Worm (Caenorhabditis elegans): ENCODE measurements around the gene hpo-40.

The hpo-40 gene

ce11 chrV:10244018-10244720 lies 31.4 kb downstream of the hpo-40 start:
- TF ChIP-seq med-1 (GFP tag; optimal IDR thresholded peaks at IDR 0.05; ENCODE audit: insufficient read depth) (no peak), ztf-29 (GFP tag; IDR thresholded peaks at IDR 0.05) (no peak), T22C8.4 (GFP tag; IDR thresholded peaks at IDR 0.05) (no peak), flt-1 (GFP tag; IDR thresholded peaks at IDR 0.05) (no peak), klf-2 (GFP tag; conservative IDR thresholded peaks at IDR 0.05) (no peak), tab-1 (GFP tag; IDR thresholded peaks at IDR 0.05) (no peak), cog-1 (tag; optimal IDR thresholded peaks at IDR 0.05) (no peak), ref-1 (GFP tag; conservative IDR thresholded peaks at IDR 0.05) (no peak)

DNA sequence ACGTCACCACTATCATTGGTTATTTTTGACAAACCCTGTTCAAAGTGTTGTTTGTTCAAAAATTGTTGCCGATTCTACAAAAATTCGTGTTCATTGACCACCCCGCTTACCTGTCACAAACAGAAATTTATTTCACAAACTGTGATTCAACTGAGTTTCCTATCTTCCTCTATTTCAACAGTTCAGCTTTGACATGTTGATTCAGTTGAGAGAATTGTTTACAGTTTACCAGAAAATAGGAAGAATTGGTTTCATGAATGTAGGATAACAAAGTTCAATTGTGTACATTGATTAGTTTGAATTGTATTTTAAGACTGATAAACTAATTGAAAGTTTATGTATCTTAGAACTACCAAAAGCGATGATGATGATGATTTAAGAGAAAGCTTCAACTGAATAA lies 32.9 kb downstream of the hpo-40 start:
- TF ChIP-seq ref-1 (GFP tag; conservative IDR thresholded peaks at IDR 0.05) (no peak), tab-1 (GFP tag; IDR thresholded peaks at IDR 0.05) (no peak), klf-2 (GFP tag; conservative IDR thresholded peaks at IDR 0.05) (no peak), ztf-29 (GFP tag; IDR thresholded peaks at IDR 0.05) (no peak), T22C8.4 (GFP tag; IDR thresholded peaks at IDR 0.05) (no peak), flt-1 (GFP tag; IDR thresholded peaks at IDR 0.05) (no peak), ztf-23 (GFP tag; IDR thresholded peaks at IDR 0.05) (no peak), med-1 (GFP tag; optimal IDR thresholded peaks at IDR 0.05; ENCODE audit: insufficient read depth) (no peak), cog-1 (tag; optimal IDR thresholded peaks at IDR 0.05) (no peak)

DNA sequence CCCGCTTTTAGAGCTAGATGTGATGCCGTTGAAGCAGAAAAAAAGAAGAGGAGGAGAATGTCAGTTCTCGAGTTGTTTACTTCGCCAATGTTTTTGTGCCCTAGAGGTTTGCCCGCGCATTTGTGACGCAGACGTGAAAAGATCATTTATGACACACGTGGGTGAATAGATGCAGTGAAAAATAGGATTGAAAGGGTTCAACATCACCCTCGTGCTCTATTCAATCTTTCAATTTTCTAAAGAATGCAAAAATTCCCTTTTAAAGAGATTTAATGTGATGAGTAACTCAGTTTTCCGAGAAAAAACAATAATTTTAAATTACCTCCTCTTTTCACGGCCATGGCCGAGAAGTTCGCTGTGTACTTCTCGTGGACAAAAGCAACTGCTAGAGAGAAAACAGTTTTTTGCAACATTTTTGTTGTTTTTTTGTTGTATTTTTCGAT lies 33.7 kb downstream of the hpo-40 start:
- no peak for TF ChIP-seq med-1 (GFP tag; optimal IDR thresholded peaks at IDR 0.05; ENCODE audit: insufficient read depth)
- TF ChIP-seq T22C8.4 (GFP tag; IDR thresholded peaks at IDR 0.05), result no peak
- no peak for TF ChIP-seq flt-1 (GFP tag; IDR thresholded peaks at IDR 0.05)
- TF ChIP-seq klf-2 (GFP tag; conservative IDR thresholded peaks at IDR 0.05), result no peak
- no peak for TF ChIP-seq tab-1 (GFP tag; IDR thresholded peaks at IDR 0.05)
- no peak for TF ChIP-seq cog-1 (tag; optimal IDR thresholded peaks at IDR 0.05)
- no peak for TF ChIP-seq ztf-23 (GFP tag; IDR thresholded peaks at IDR 0.05)
- no peak for TF ChIP-seq ref-1 (GFP tag; conservative IDR thresholded peaks at IDR 0.05)
- no peak for TF ChIP-seq ztf-29 (GFP tag; IDR thresholded peaks at IDR 0.05)

DNA sequence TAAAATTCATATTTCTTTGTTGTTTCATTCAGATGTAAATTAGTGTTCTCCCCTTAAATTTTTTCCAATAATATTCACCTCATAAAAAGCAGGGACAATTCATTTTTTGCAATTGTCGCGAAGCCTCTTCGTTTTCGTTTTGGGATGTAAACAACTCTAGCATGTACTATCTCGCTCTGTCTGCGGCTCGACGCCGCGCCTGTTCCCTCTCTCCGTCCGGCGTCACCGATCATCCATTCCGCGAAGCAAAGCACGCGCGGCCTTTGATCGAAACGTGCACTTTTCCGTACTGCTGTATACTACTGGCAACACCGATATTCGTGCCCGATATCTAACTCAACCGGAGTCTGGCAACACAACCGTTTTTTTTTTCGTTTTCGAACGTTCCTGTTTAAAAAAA lies 34.2 kb downstream of the hpo-40 start:
- TF ChIP-seq cog-1 (tag; optimal IDR thresholded peaks at IDR 0.05) (no peak), klf-2 (GFP tag; conservative IDR thresholded peaks at IDR 0.05) (no peak), tab-1 (GFP tag; IDR thresholded peaks at IDR 0.05) (no peak), med-1 (GFP tag; optimal IDR thresholded peaks at IDR 0.05; ENCODE audit: insufficient read depth) (no peak), ztf-29 (GFP tag; IDR thresholded peaks at IDR 0.05) (no peak), ztf-23 (GFP tag; IDR thresholded peaks at IDR 0.05) (no peak), flt-1 (GFP tag; IDR thresholded peaks at IDR 0.05) (no peak), T22C8.4 (GFP tag; IDR thresholded peaks at IDR 0.05) (no peak)

ce11 chrV:10247673-10248239 lies 35.0 kb downstream of the hpo-40 start:
- no peak for TF ChIP-seq T22C8.4 (GFP tag; IDR thresholded peaks at IDR 0.05)
- TF ChIP-seq ref-1 (GFP tag; conservative IDR thresholded peaks at IDR 0.05), result no peak
- TF ChIP-seq ztf-29 (GFP tag; IDR thresholded peaks at IDR 0.05), result no peak
- TF ChIP-seq ztf-23 (GFP tag; IDR thresholded peaks at IDR 0.05), result no peak
- TF ChIP-seq klf-2 (GFP tag; conservative IDR thresholded peaks at IDR 0.05), result no peak
- no peak for TF ChIP-seq flt-1 (GFP tag; IDR thresholded peaks at IDR 0.05)
- TF ChIP-seq tab-1 (GFP tag; IDR thresholded peaks at IDR 0.05), result no peak
- no peak for TF ChIP-seq med-1 (GFP tag; optimal IDR thresholded peaks at IDR 0.05; ENCODE audit: insufficient read depth)
- TF ChIP-seq cog-1 (tag; optimal IDR thresholded peaks at IDR 0.05), result no peak

ce11 chrV:10248255-10248979 lies 35.7 kb downstream of the hpo-40 start, which contains the start of gene akt-1:
TSS of gene akt-1 (plus strand) at chrV:10248905.
- TF ChIP-seq ztf-29 (GFP tag; IDR thresholded peaks at IDR 0.05) (no peak), flt-1 (GFP tag; IDR thresholded peaks at IDR 0.05) (no peak), ztf-23 (GFP tag; IDR thresholded peaks at IDR 0.05) (no peak), klf-2 (GFP tag; conservative IDR thresholded peaks at IDR 0.05) (no peak), med-1 (GFP tag; optimal IDR thresholded peaks at IDR 0.05; ENCODE audit: insufficient read depth) (no peak), tab-1 (GFP tag; IDR thresholded peaks at IDR 0.05) (no peak), T22C8.4 (GFP tag; IDR thresholded peaks at IDR 0.05) (no peak), cog-1 (tag; optimal IDR thresholded peaks at IDR 0.05) (no peak), ref-1 (GFP tag; conservative IDR thresholded peaks at IDR 0.05) (no peak)

- TF ChIP-seq ref-1 (GFP tag; conservative IDR thresholded peaks at IDR 0.05), result no peak
- TF ChIP-seq tab-1 (GFP tag; IDR thresholded peaks at IDR 0.05), result no peak
- no peak for TF ChIP-seq cog-1 (tag; optimal IDR thresholded peaks at IDR 0.05)
- TF ChIP-seq flt-1 (GFP tag; IDR thresholded peaks at IDR 0.05), result no peak
- TF ChIP-seq klf-2 (GFP tag; conservative IDR thresholded peaks at IDR 0.05), result no peak
- TF ChIP-seq ztf-29 (GFP tag; IDR thresholded peaks at IDR 0.05), result no peak
- no peak for TF ChIP-seq med-1 (GFP tag; optimal IDR thresholded peaks at IDR 0.05; ENCODE audit: insufficient read depth)
- TF ChIP-seq T22C8.4 (GFP tag; IDR thresholded peaks at IDR 0.05), result no peak
- no peak for TF ChIP-seq ztf-23 (GFP tag; IDR thresholded peaks at IDR 0.05)
These were observed 36.8 kb downstream of the hpo-40 start for ce11 chrV:10249515-10249914.

DNA sequence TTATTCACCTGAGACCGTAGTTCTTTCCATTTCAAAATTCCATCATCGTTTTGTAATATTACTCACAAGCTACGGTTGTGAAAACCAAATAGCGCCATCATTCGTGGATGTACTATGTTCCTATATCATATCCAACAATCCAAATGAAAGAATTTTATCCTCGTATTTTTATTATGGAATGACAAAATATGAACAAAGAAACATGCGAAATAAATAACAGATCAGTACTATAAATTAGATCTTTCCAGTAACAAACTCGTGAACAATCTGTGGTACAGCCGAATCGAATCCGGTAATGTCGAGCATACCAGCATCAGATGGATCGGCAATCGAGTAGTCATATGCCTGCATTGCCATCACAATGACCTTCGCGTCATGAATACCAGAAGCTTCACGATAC lies 40.0 kb downstream of the hpo-40 start:
- TF ChIP-seq ztf-29 (GFP tag; IDR thresholded peaks at IDR 0.05), result no peak
- no peak for TF ChIP-seq klf-2 (GFP tag; conservative IDR thresholded peaks at IDR 0.05)
- no peak for TF ChIP-seq ref-1 (GFP tag; conservative IDR thresholded peaks at IDR 0.05)
- TF ChIP-seq med-1 (GFP tag; optimal IDR thresholded peaks at IDR 0.05; ENCODE audit: insufficient read depth), result no peak
- TF ChIP-seq cog-1 (tag; optimal IDR thresholded peaks at IDR 0.05), result no peak
- TF ChIP-seq tab-1 (GFP tag; IDR thresholded peaks at IDR 0.05), result no peak
- TF ChIP-seq ztf-23 (GFP tag; IDR thresholded peaks at IDR 0.05), result no peak
- TF ChIP-seq flt-1 (GFP tag; IDR thresholded peaks at IDR 0.05), result no peak
- TF ChIP-seq T22C8.4 (GFP tag; IDR thresholded peaks at IDR 0.05), result no peak

- TF ChIP-seq ztf-23 (GFP tag; IDR thresholded peaks at IDR 0.05) (no peak), cog-1 (tag; optimal IDR thresholded peaks at IDR 0.05) (no peak), klf-2 (GFP tag; conservative IDR thresholded peaks at IDR 0.05) (no peak), med-1 (GFP tag; optimal IDR thresholded peaks at IDR 0.05; ENCODE audit: insufficient read depth) (no peak), T22C8.4 (GFP tag; IDR thresholded peaks at IDR 0.05) (no peak), ref-1 (GFP tag; conservative IDR thresholded peaks at IDR 0.05) (no peak), tab-1 (GFP tag; IDR thresholded peaks at IDR 0.05) (no peak), flt-1 (GFP tag; IDR thresholded peaks at IDR 0.05) (no peak)
These were observed 42.3 kb downstream of the hpo-40 start, which contains the start of gene rop-1 for ce11 chrV:10255005-10255472. TSS of gene rop-1 (minus strand) at chrV:10255055.

Data from whole organism, midembryonic.